ENCODE assay signal across 1 fruit fly cellular context in genomic region chrX:11452846-11453391, dm6.
TF ChIP-seq lines count a peak whose summit lies in the region.

No protein-coding gene starts in this region.

TF ChIP-seq in whole organism, embryonic, 481 proteins besides CTCF, POLR2A, EP300 and RAD21 (continued from another document and continues in another):
- TF ChIP-seq CG16813 (GFP tag; IDR thresholded peaks at IDR 0.05; lab: Robert Waterston, UW; ENCODE audit: partially characterized antibody) (no peak), croc (GFP tag; conservative IDR thresholded peaks at IDR 0.05; lab: Robert Waterston, UW) (peak; percentile 70), trem (tag; optimal IDR thresholded peaks at IDR 0.05; lab: Kevin White, UChicago) (peak; percentile 65), CG8478 (optimal IDR thresholded peaks at IDR 0.05; lab: Kevin White, UChicago) (no peak), CG9215 (GFP tag; IDR thresholded peaks at IDR 0.05; lab: Robert Waterston, UW) (peak; percentile 65), CG3407 (GFP tag; optimal IDR thresholded peaks at IDR 0.05; lab: Kevin White, UChicago) (peak; percentile 42), CG4404 (GFP tag; IDR thresholded peaks at IDR 0.05; lab: Robert Waterston, UW) (peak; percentile 77), CG18011 (GFP tag; optimal IDR thresholded peaks at IDR 0.05; lab: Kevin White, UChicago) (peak; percentile 1), CG12155 (GFP tag; optimal IDR thresholded peaks at IDR 0.05; lab: Kevin White, UChicago) (peak; percentile 70), Sry-δ (GFP tag; optimal IDR thresholded peaks at IDR 0.05; lab: Kevin White, UChicago) (no peak), inv (GFP tag; IDR thresholded peaks at IDR 0.05; lab: Robert Waterston, UW; ENCODE audit: partially characterized antibody) (no peak), Sin3A (optimal IDR thresholded peaks at IDR 0.05; lab: Kevin White, UChicago) (no peak), z (GFP tag; IDR thresholded peaks at IDR 0.05; lab: Robert Waterston, UW) (0 out of 3 replicates have a peak, but pooled peaks have one; percentile 40), ash1 (GFP tag; optimal IDR thresholded peaks at IDR 0.05; lab: Kevin White, UChicago) (no peak), dan (GFP tag; IDR thresholded peaks at IDR 0.05; lab: Robert Waterston, UW) (no peak), Poxn (GFP tag; IDR thresholded peaks at IDR 0.05; lab: Robert Waterston, UW) (no peak), CG11247 (GFP tag; IDR thresholded peaks at IDR 0.05; lab: Robert Waterston, UW) (peak; percentile 70), CG15073 (GFP tag; optimal IDR thresholded peaks at IDR 0.05; lab: Kevin White, UChicago) (peak; percentile 9), CG8359 (GFP tag; optimal IDR thresholded peaks at IDR 0.05; lab: Kevin White, UChicago; ENCODE audit: borderline replicate concordance) (no peak), eve (GFP tag; optimal IDR thresholded peaks at IDR 0.05; lab: Kevin White, UChicago) (no peak), ftz-f1 (GFP tag; optimal IDR thresholded peaks at IDR 0.05; lab: Kevin White, UChicago) (peak; percentile 24), Dbx (GFP tag; IDR thresholded peaks at IDR 0.05; lab: Robert Waterston, UW) (peak; percentile 88), CG2199 (GFP tag; IDR thresholded peaks at IDR 0.05; lab: Robert Waterston, UW) (peak; percentile 77), Ada2b (GFP tag; IDR thresholded peaks at IDR 0.05; lab: Robert Waterston, UW) (peak; percentile 86), CG16815 (GFP tag; optimal IDR thresholded peaks at IDR 0.05; lab: Kevin White, UChicago) (peak; percentile 37), peb (GFP tag; IDR thresholded peaks at IDR 0.05; lab: Robert Waterston, UW) (peak; percentile 91), vfl (GFP tag; optimal IDR thresholded peaks at IDR 0.05; lab: Kevin White, UChicago) (peak; percentile 57), Hr3 (GFP tag; optimal IDR thresholded peaks at IDR 0.05; lab: Kevin White, UChicago) (peak; percentile 40), CG10209 (GFP tag; optimal IDR thresholded peaks at IDR 0.05; lab: Kevin White, UChicago) (peak; percentile 66), unpg (GFP tag; optimal IDR thresholded peaks at IDR 0.05; lab: Kevin White, UChicago) (peak; percentile 71), nerfin-1 (tag; optimal IDR thresholded peaks at IDR 0.05; lab: Kevin White, UChicago) (peak; percentile 37), CG12299 (tag; optimal IDR thresholded peaks at IDR 0.05; lab: Kevin White, UChicago) (peak; percentile 36), Antp (GFP tag; optimal IDR thresholded peaks at IDR 0.05; lab: Kevin White, UChicago) (peak; percentile 83), her (GFP tag; optimal IDR thresholded peaks at IDR 0.05; lab: Kevin White, UChicago) (peak; percentile 70), Sox102F (GFP tag; optimal IDR thresholded peaks at IDR 0.05; lab: Kevin White, UChicago) (peak; percentile 82), CG30431 (GFP tag; optimal IDR thresholded peaks at IDR 0.05; lab: Kevin White, UChicago) (peak; percentile 66), sug (tag; optimal IDR thresholded peaks at IDR 0.05; lab: Kevin White, UChicago) (peak; percentile 14), CG4328 (GFP tag; optimal IDR thresholded peaks at IDR 0.05; lab: Kevin White, UChicago) (no peak), stc (GFP tag; IDR thresholded peaks at IDR 0.05; lab: Robert Waterston, UW) (peak; percentile 88), Tbp (GFP tag; optimal IDR thresholded peaks at IDR 0.05; lab: Kevin White, UChicago) (no peak), HLH4C (GFP tag; IDR thresholded peaks at IDR 0.05; lab: Robert Waterston, UW; ENCODE audit: partially characterized antibody) (no peak), CG3838 (GFP tag; optimal IDR thresholded peaks at IDR 0.05; lab: Kevin White, UChicago) (no peak), CG6765 (GFP tag; optimal IDR thresholded peaks at IDR 0.05; lab: Kevin White, UChicago) (peak; percentile 18), bigmax (GFP tag; optimal IDR thresholded peaks at IDR 0.05; lab: Kevin White, UChicago) (no peak), Bdp1 (GFP tag; optimal IDR thresholded peaks at IDR 0.05; lab: Kevin White, UChicago) (peak; percentile 53), CoRest (tag; optimal IDR thresholded peaks at IDR 0.05; lab: Kevin White, UChicago) (peak; percentile 62), HLH54F (GFP tag; optimal IDR thresholded peaks at IDR 0.05; lab: Kevin White, UChicago) (peak; percentile 59), CkIIα-i1 (GFP tag; IDR thresholded peaks at IDR 0.05; lab: Robert Waterston, UW) (no peak), cg (GFP tag; optimal IDR thresholded peaks at IDR 0.05; lab: Kevin White, UChicago) (no peak), nom (GFP tag; optimal IDR thresholded peaks at IDR 0.05; lab: Kevin White, UChicago) (peak; percentile 10), dimm (GFP tag; IDR thresholded peaks at IDR 0.05; lab: Robert Waterston, UW) (peak; percentile 78; the same call in 1 of the 2 replicates), Sry-β (GFP tag; optimal IDR thresholded peaks at IDR 0.05; lab: Kevin White, UChicago) (no peak), CG3726 (GFP tag; IDR thresholded peaks at IDR 0.05; lab: Robert Waterston, UW) (peak; percentile 73; the same call in 2 of the 3 replicates), kni (GFP tag; optimal IDR thresholded peaks at IDR 0.05; lab: Kevin White, UChicago) (no peak), CG14965 (GFP tag; optimal IDR thresholded peaks at IDR 0.05; lab: Kevin White, UChicago; ENCODE audit: borderline replicate concordance) (no peak), HHEX (GFP tag; optimal IDR thresholded peaks at IDR 0.05; lab: Kevin White, UChicago) (peak; percentile 73), da (GFP tag; optimal IDR thresholded peaks at IDR 0.05; lab: Kevin White, UChicago) (no peak), fu2 (GFP tag; optimal IDR thresholded peaks at IDR 0.05; lab: Kevin White, UChicago) (peak; percentile 36), CG6683 (GFP tag; optimal IDR thresholded peaks at IDR 0.05; lab: Kevin White, UChicago) (peak; percentile 41), row (GFP tag; IDR thresholded peaks at IDR 0.05; lab: Robert Waterston, UW) (peak; percentile 87), salm (tag; optimal IDR thresholded peaks at IDR 0.05; lab: Kevin White, UChicago) (peak; percentile 23), CG11695 (GFP tag; IDR thresholded peaks at IDR 0.05; lab: Robert Waterston, UW) (peak; percentile 82), chm (GFP tag; IDR thresholded peaks at IDR 0.05; lab: Robert Waterston, UW) (peak; percentile 79), lmd (GFP tag; IDR thresholded peaks at IDR 0.05; lab: Robert Waterston, UW) (peak; percentile 87), emc (GFP tag; optimal IDR thresholded peaks at IDR 0.05; lab: Kevin White, UChicago) (no peak), D (optimal IDR thresholded peaks at IDR 0.05; lab: Kevin White, UChicago) (no peak), D (GFP tag; optimal IDR thresholded peaks at IDR 0.05; lab: Kevin White, UChicago) (peak; percentile 61), Med (GFP tag; lab: Kevin White, UChicago) (peak; percentile 96), exex (tag; optimal IDR thresholded peaks at IDR 0.05; lab: Kevin White, UChicago) (peak; percentile 15), tx (GFP tag; optimal IDR thresholded peaks at IDR 0.05; lab: Kevin White, UChicago) (no peak), CG5953 (GFP tag; IDR thresholded peaks at IDR 0.05; lab: Robert Waterston, UW) (peak; percentile 75; the same call in 1 of the 2 replicates), CG13775 (GFP tag; optimal IDR thresholded peaks at IDR 0.05; lab: Kevin White, UChicago) (peak; percentile 46), CG34376 (GFP tag; optimal IDR thresholded peaks at IDR 0.05; lab: Kevin White, UChicago) (peak; percentile 22), CG3163 (GFP tag; optimal IDR thresholded peaks at IDR 0.05; lab: Kevin White, UChicago) (peak; percentile 10), Nf-YB (GFP tag; optimal IDR thresholded peaks at IDR 0.05; lab: Kevin White, UChicago) (peak; percentile 30), Chrac-16 (GFP tag; optimal IDR thresholded peaks at IDR 0.05; lab: Kevin White, UChicago) (peak; percentile 68), CG17385 (GFP tag; optimal IDR thresholded peaks at IDR 0.05; lab: Kevin White, UChicago) (peak; percentile 62), sens-2 (GFP tag; IDR thresholded peaks at IDR 0.05; lab: Robert Waterston, UW) (peak; percentile 85), CG30403 (GFP tag; optimal IDR thresholded peaks at IDR 0.05; lab: Kevin White, UChicago) (peak; percentile 74), mam (GFP tag; optimal IDR thresholded peaks at IDR 0.05; lab: Kevin White, UChicago) (peak; percentile 79), kah (GFP tag; optimal IDR thresholded peaks at IDR 0.05; lab: Kevin White, UChicago) (peak; percentile 56), chn (GFP tag; optimal IDR thresholded peaks at IDR 0.05; lab: Kevin White, UChicago) (peak; percentile 83), Hand (GFP tag; optimal IDR thresholded peaks at IDR 0.05; lab: Kevin White, UChicago) (peak; percentile 56), CG8765 (GFP tag; IDR thresholded peaks at IDR 0.05; lab: Robert Waterston, UW) (peak; percentile 74), pzg (GFP tag; optimal IDR thresholded peaks at IDR 0.05; lab: Kevin White, UChicago) (peak; percentile 14), cad (GFP tag; optimal IDR thresholded peaks at IDR 0.05; lab: Kevin White, UChicago) (no peak), Nf-YC (tag; optimal IDR thresholded peaks at IDR 0.05; lab: Kevin White, UChicago) (peak; percentile 17), CG34224 (GFP tag; IDR thresholded peaks at IDR 0.05; lab: Robert Waterston, UW; ENCODE audit: partially characterized antibody) (no peak), CG8388 (GFP tag; optimal IDR thresholded peaks at IDR 0.05; lab: Kevin White, UChicago) (peak; percentile 61), crp (GFP tag; optimal IDR thresholded peaks at IDR 0.05; lab: Kevin White, UChicago) (peak in 1 of 2 experiments; percentile 46), zfh2 (GFP tag; optimal IDR thresholded peaks at IDR 0.05; lab: Kevin White, UChicago) (peak; percentile 37), PHDP (tag; optimal IDR thresholded peaks at IDR 0.05; lab: Kevin White, UChicago) (peak; percentile 70), CG2889 (GFP tag; IDR thresholded peaks at IDR 0.05; lab: Robert Waterston, UW) (peak; percentile 73; the same call in 2 of the 3 replicates), CG12659 (GFP tag; optimal IDR thresholded peaks at IDR 0.05; lab: Kevin White, UChicago) (peak; percentile 64), pan (optimal IDR thresholded peaks at IDR 0.05; lab: Kevin White, UChicago) (no peak), pan (GFP tag; optimal IDR thresholded peaks at IDR 0.05 in 1 of 2, IDR thresholded peaks at IDR 0.05 in 1 of 2) (peak in 1 of 2 experiments; percentile 87), Kr (GFP tag; optimal IDR thresholded peaks at IDR 0.05; lab: Kevin White, UChicago) (no peak), CG14441 (GFP tag; IDR thresholded peaks at IDR 0.05; lab: Robert Waterston, UW) (peak; percentile 85), lilli (GFP tag; optimal IDR thresholded peaks at IDR 0.05; lab: Kevin White, UChicago) (peak; percentile 88), oc (tag; optimal IDR thresholded peaks at IDR 0.05; lab: Kevin White, UChicago) (peak; percentile 66), en (GFP tag; optimal IDR thresholded peaks at IDR 0.05; lab: Kevin White, UChicago) (peak; percentile 62), sna (GFP tag; IDR thresholded peaks at IDR 0.05; lab: Robert Waterston, UW; ENCODE audit: partially characterized antibody) (no peak), maf-S (GFP tag; optimal IDR thresholded peaks at IDR 0.05; lab: Kevin White, UChicago) (peak; percentile 31), CG4707 (GFP tag; optimal IDR thresholded peaks at IDR 0.05; lab: Kevin White, UChicago) (peak; percentile 92), CG7928 (GFP tag; optimal IDR thresholded peaks at IDR 0.05; lab: Kevin White, UChicago) (no peak), danr (GFP tag; IDR thresholded peaks at IDR 0.05; lab: Robert Waterston, UW) (peak; percentile 63; the same call in 1 of the 2 replicates), Bteb2 (GFP tag; optimal IDR thresholded peaks at IDR 0.05; lab: Kevin White, UChicago) (peak; percentile 49), ewg (GFP tag; optimal IDR thresholded peaks at IDR 0.05; lab: Kevin White, UChicago) (peak; percentile 99), pfk (GFP tag; optimal IDR thresholded peaks at IDR 0.05; lab: Kevin White, UChicago) (no peak), jumu (GFP tag; optimal IDR thresholded peaks at IDR 0.05; lab: Kevin White, UChicago) (peak; percentile 88), Drgx (GFP tag; IDR thresholded peaks at IDR 0.05; lab: Robert Waterston, UW) (peak; percentile 95), fd102C (GFP tag; optimal IDR thresholded peaks at IDR 0.05; lab: Kevin White, UChicago) (peak; percentile 20), CrebB (tag; optimal IDR thresholded peaks at IDR 0.05; lab: Kevin White, UChicago) (peak; percentile 35), ranshi (GFP tag; IDR thresholded peaks at IDR 0.05; lab: Robert Waterston, UW) (peak; percentile 83), phol (tag; optimal IDR thresholded peaks at IDR 0.05; lab: Kevin White, UChicago) (peak; percentile 59), CG1792 (GFP tag; optimal IDR thresholded peaks at IDR 0.05; lab: Kevin White, UChicago) (peak; percentile 45), ci (GFP tag; IDR thresholded peaks at IDR 0.05; lab: Robert Waterston, UW) (peak; percentile 96), Vsx1 (GFP tag; optimal IDR thresholded peaks at IDR 0.05; lab: Kevin White, UChicago) (no peak), Meics (GFP tag; optimal IDR thresholded peaks at IDR 0.05; lab: Kevin White, UChicago) (peak; percentile 64), tgo (GFP tag; IDR thresholded peaks at IDR 0.05; lab: Robert Waterston, UW) (peak; percentile 82), Six4 (GFP tag; optimal IDR thresholded peaks at IDR 0.05; lab: Kevin White, UChicago) (peak; percentile 52), CG2116 (GFP tag; optimal IDR thresholded peaks at IDR 0.05; lab: Kevin White, UChicago) (no peak), otp (GFP tag; IDR thresholded peaks at IDR 0.05; lab: Robert Waterston, UW) (peak; percentile 92), CG10321 (GFP tag; IDR thresholded peaks at IDR 0.05; lab: Robert Waterston, UW) (peak; percentile 65; the same call in 1 of the 2 replicates), vvl (GFP tag; IDR thresholded peaks at IDR 0.05; lab: Robert Waterston, UW) (peak; percentile 95), gem (tag; optimal IDR thresholded peaks at IDR 0.05; lab: Kevin White, UChicago) (peak; percentile 82), CG1602 (GFP tag; optimal IDR thresholded peaks at IDR 0.05; lab: Kevin White, UChicago) (peak; percentile 46), CG15601 (tag; optimal IDR thresholded peaks at IDR 0.05; lab: Kevin White, UChicago) (peak; percentile 76), Asciz (GFP tag; optimal IDR thresholded peaks at IDR 0.05; lab: Kevin White, UChicago) (peak; percentile 57), ara (GFP tag; IDR thresholded peaks at IDR 0.05; lab: Robert Waterston, UW) (peak; percentile 87), CG17568 (GFP tag; optimal IDR thresholded peaks at IDR 0.05; lab: Kevin White, UChicago) (peak; percentile 50), CG5180 (GFP tag; optimal IDR thresholded peaks at IDR 0.05; lab: Kevin White, UChicago) (peak; percentile 46)
